Fruit fly (Drosophila melanogaster) whole organism, embryonic: ENCODE results near the gene Sik2.

ENCODE experiments used
- Ada2b ChIP-seq: fragments of 200-800 bp; sonication (Bioruptor generic); IDR thresholded peaks from 2 replicates; pipeline ENCODE4 v1.3.6; 2022; ENCODE audit warnings: missing biosample characterization, missing genetic modification characterization
- B-H1 ChIP-seq: fragments of 200-800 bp; sonication (Bioruptor generic); IDR thresholded peaks from 3 replicates; pipeline ENCODE4 v1.3.6; 2022; ENCODE audit warnings: missing biosample characterization, missing genetic modification characterization
- CG1024 ChIP-seq: fragments of 200-800 bp; sonication (Bioruptor generic); IDR thresholded peaks from 2 replicates; pipeline ENCODE4 v1.3.6; 2022; ENCODE audit warnings: missing biosample characterization, missing genetic modification characterization
- CG11398 ChIP-seq: fragments of 200-800 bp; sonication (Bioruptor generic); optimal IDR thresholded peaks from 2 replicates; lab custom pipeline; 2016; ENCODE audit warnings: missing biosample characterization, missing genetic modification characterization
- CG11456 ChIP-seq: fragments of 200-800 bp; sonication (Bioruptor generic); IDR thresholded peaks from 3 replicates; pipeline ENCODE4 v1.3.6; 2022; ENCODE audit warnings: missing biosample characterization, missing genetic modification characterization
- CG13123 ChIP-seq: fragments of 200-800 bp; sonication (Bioruptor generic); optimal IDR thresholded peaks from 2 replicates; lab custom pipeline; 2016; ENCODE audit warnings: missing biosample characterization, missing genetic modification characterization
- CG15011 ChIP-seq: fragments of 200-800 bp; sonication (Bioruptor generic); optimal IDR thresholded peaks from 3 replicates; lab custom pipeline; 2018; ENCODE audit warnings: missing biosample characterization, mild to moderate bottlenecking, missing genetic modification characterization
- CG15696 ChIP-seq: fragments of 200-800 bp; sonication (Bioruptor generic); optimal IDR thresholded peaks from 2 replicates; lab custom pipeline; 2019; ENCODE audit warnings: missing biosample characterization, mild to moderate bottlenecking, missing genetic modification characterization, moderate library complexity
- CG17568 ChIP-seq: fragments of 200-800 bp; sonication (Bioruptor generic); optimal IDR thresholded peaks from 2 replicates; lab custom pipeline; 2018; ENCODE audit warnings: missing biosample characterization, mild to moderate bottlenecking, missing genetic modification characterization, moderate library complexity
- CG18599 ChIP-seq: fragments of 200-800 bp; sonication (Bioruptor generic); optimal IDR thresholded peaks from 3 replicates; lab custom pipeline; 2017; ENCODE audit warnings: missing biosample characterization, missing genetic modification characterization, mild to moderate bottlenecking, moderate library complexity, missing genetic modification reagents
- CG2129 ChIP-seq: fragments of 200-800 bp; sonication (Bioruptor generic); IDR thresholded peaks from 2 replicates; pipeline ENCODE4 v1.3.6; 2022; ENCODE audit warnings: missing biosample characterization, missing genetic modification characterization; ENCODE audit not compliant: partially characterized antibody
- CG32532 ChIP-seq: fragments of 200-800 bp; sonication (Bioruptor generic); IDR thresholded peaks from 2 replicates; pipeline ENCODE4 v1.3.6; 2022; ENCODE audit warnings: missing biosample characterization, missing genetic modification characterization
- CG33557 ChIP-seq: fragments of 200-800 bp; sonication (Bioruptor generic); optimal IDR thresholded peaks from 2 replicates; lab custom pipeline; 2019; ENCODE audit warnings: missing biosample characterization, mild to moderate bottlenecking, missing genetic modification characterization, moderate library complexity
- CG34224 ChIP-seq: fragments of 200-800 bp; sonication (Bioruptor generic); IDR thresholded peaks from 3 replicates; pipeline ENCODE4 v1.3.6; 2022; ENCODE audit warnings: missing biosample characterization, missing genetic modification characterization; ENCODE audit not compliant: partially characterized antibody
- CG3995 ChIP-seq: fragments of 200-800 bp; sonication (Bioruptor generic); optimal IDR thresholded peaks from 3 replicates; lab custom pipeline; 2016; ENCODE audit warnings: missing biosample characterization, missing genetic modification characterization
- CG4820 ChIP-seq: fragments of 200-800 bp; sonication (Bioruptor generic); optimal IDR thresholded peaks from 3 replicates; lab custom pipeline; 2016; ENCODE audit warnings: missing biosample characterization, missing genetic modification characterization
- CG5953 ChIP-seq: fragments of 200-800 bp; sonication (Bioruptor generic); IDR thresholded peaks from 2 replicates; pipeline ENCODE4 v1.3.6; 2022; ENCODE audit warnings: missing biosample characterization, missing genetic modification characterization
- CG6175 ChIP-seq: fragments of 200-800 bp; sonication (Bioruptor generic); IDR thresholded peaks from 3 replicates; pipeline ENCODE4 v1.3.6; 2022; ENCODE audit warnings: missing biosample characterization, missing genetic modification characterization
- CG6654 ChIP-seq: fragments of 200-800 bp; sonication (Bioruptor generic); optimal IDR thresholded peaks from 2 replicates; lab custom pipeline; 2017; ENCODE audit warnings: missing biosample characterization, mild to moderate bottlenecking, missing genetic modification characterization
- CG9215 ChIP-seq: fragments of 200-800 bp; sonication (Bioruptor generic); IDR thresholded peaks from 2 replicates; pipeline ENCODE4 v1.3.6; 2022; ENCODE audit warnings: missing biosample characterization, missing genetic modification characterization
- Camta ChIP-seq: fragments of 200-800 bp; sonication (Bioruptor generic); optimal IDR thresholded peaks from 2 replicates; lab custom pipeline; 2016; ENCODE audit warnings: missing biosample characterization, missing genetic modification characterization
- D ChIP-seq, 2 experiments: fragments of 200-800 bp in 1 of 2; fragments of >200 bp in 1 of 2; sonication (Bioruptor generic) in 1 of 2; optimal IDR thresholded peaks; 2 replicates in 1 of 2; 3 replicates in 1 of 2; lab custom pipeline; 2017; ENCODE audit warnings: mild to moderate bottlenecking in 1 of 2, missing biosample characterization in 1 of 2, missing genetic modification characterization in 1 of 2, missing genetic modification reagents in 1 of 2
- Dref ChIP-seq: fragments of 200-800 bp; sonication (Bioruptor generic); IDR thresholded peaks from 2 replicates; pipeline ENCODE4 v1.3.6; 2022; ENCODE audit warnings: missing biosample characterization, missing genetic modification characterization
- Gug ChIP-seq: fragments of 200-800 bp; sonication (Bioruptor generic); IDR thresholded peaks from 4 replicates; pipeline ENCODE4 v1.3.6; 2022; ENCODE audit warnings: missing biosample characterization, missing genetic modification characterization
- Lhr ChIP-seq: fragments of 200-800 bp; sonication (Bioruptor generic); optimal IDR thresholded peaks from 3 replicates; lab custom pipeline; 2017; ENCODE audit warnings: mild to moderate bottlenecking, missing biosample characterization, missing genetic modification reagents, missing genetic modification characterization
- NC2β ChIP-seq: fragments of 200-800 bp; sonication (Bioruptor generic); optimal IDR thresholded peaks from 2 replicates; lab custom pipeline; 2016; ENCODE audit warnings: missing biosample characterization, missing genetic modification characterization
- Sin3A ChIP-seq: fragments of >200 bp; optimal IDR thresholded peaks from 2 replicates; lab custom pipeline; 2018
- Stat92E ChIP-seq, 3 experiments: fragments of >200 bp in 2 of 3; fragments of 200-800 bp in 1 of 3; sonication (Bioruptor generic) in 1 of 3; optimal IDR thresholded peaks; 2 replicates each; lab custom pipeline; 2017 to 2019; ENCODE audit warnings: missing biosample characterization in 3 of 3, missing genetic modification characterization in 3 of 3, mild to moderate bottlenecking in 1 of 3, moderate library complexity in 1 of 3
- Taf1 ChIP-seq: fragments of 200-800 bp; sonication (Bioruptor generic); IDR thresholded peaks from 2 replicates; pipeline ENCODE4 v1.3.6; 2022; ENCODE audit warnings: missing biosample characterization, missing genetic modification characterization
- amos ChIP-seq: fragments of 200-800 bp; sonication (Bioruptor generic); IDR thresholded peaks from 2 replicates; pipeline ENCODE4 v1.3.6; 2022; ENCODE audit warnings: missing biosample characterization, missing genetic modification characterization; ENCODE audit not compliant: partially characterized antibody
- aop ChIP-seq: fragments of 200-800 bp; sonication (Bioruptor generic); IDR thresholded peaks from 2 replicates; pipeline ENCODE4 v1.3.6; 2022; ENCODE audit warnings: missing biosample characterization, missing genetic modification characterization
- az2 ChIP-seq: fragments of 200-800 bp; sonication (Bioruptor generic); optimal IDR thresholded peaks from 3 replicates; lab custom pipeline; 2016; ENCODE audit warnings: missing biosample characterization, missing genetic modification characterization
- cwo ChIP-seq: fragments of 200-800 bp; sonication (Bioruptor generic); optimal IDR thresholded peaks from 3 replicates; lab custom pipeline; 2017; ENCODE audit warnings: missing biosample characterization, missing genetic modification characterization, mild to moderate bottlenecking, moderate library complexity, missing genetic modification reagents
- dimm ChIP-seq: fragments of 200-800 bp; sonication (Bioruptor generic); IDR thresholded peaks from 2 replicates; pipeline ENCODE4 v1.3.6; 2022; ENCODE audit warnings: missing biosample characterization, missing genetic modification characterization
- fd102C ChIP-seq: fragments of 200-800 bp; sonication (Bioruptor generic); optimal IDR thresholded peaks from 2 replicates; lab custom pipeline; 2018; ENCODE audit warnings: missing biosample characterization, mild to moderate bottlenecking, missing genetic modification characterization, moderate library complexity
- gcm ChIP-seq: fragments of 200-800 bp; sonication (Bioruptor generic); optimal IDR thresholded peaks from 2 replicates; lab custom pipeline; 2019; ENCODE audit warnings: missing biosample characterization, mild to moderate bottlenecking, missing genetic modification characterization, moderate library complexity
- gfzf ChIP-seq: fragments of 200-800 bp; sonication (Bioruptor generic); optimal IDR thresholded peaks from 2 replicates; lab custom pipeline; 2016; ENCODE audit warnings: missing biosample characterization, mild to moderate bottlenecking, missing genetic modification characterization, moderate library complexity
- gro ChIP-seq: fragments of 200-800 bp; sonication (Bioruptor generic); optimal IDR thresholded peaks from 2 replicates; lab custom pipeline; 2016; ENCODE audit warnings: missing biosample characterization, missing genetic modification characterization
- hbn ChIP-seq: fragments of 200-800 bp; sonication (Bioruptor generic); IDR thresholded peaks from 2 replicates; pipeline ENCODE4 v1.3.6; 2022; ENCODE audit warnings: missing biosample characterization, missing genetic modification characterization; ENCODE audit not compliant: partially characterized antibody
- luna ChIP-seq: fragments of 200-800 bp; sonication (Bioruptor generic); optimal IDR thresholded peaks from 2 replicates; lab custom pipeline; 2016; ENCODE audit warnings: missing biosample characterization, missing genetic modification characterization
- pita ChIP-seq: fragments of 200-800 bp; sonication (Bioruptor generic); optimal IDR thresholded peaks from 2 replicates; lab custom pipeline; 2017; ENCODE audit warnings: missing biosample characterization, mild to moderate bottlenecking, missing genetic modification characterization
- pnt ChIP-seq: fragments of 200-800 bp; sonication (Bioruptor generic); optimal IDR thresholded peaks from 3 replicates; lab custom pipeline; 2016; ENCODE audit warnings: missing biosample characterization, missing genetic modification characterization
- psq ChIP-seq: fragments of 200-800 bp; sonication (Bioruptor generic); optimal IDR thresholded peaks from 2 replicates; lab custom pipeline; 2017; ENCODE audit warnings: missing biosample characterization, missing genetic modification characterization
- scrt ChIP-seq: fragments of 200-800 bp; sonication (Bioruptor generic); optimal IDR thresholded peaks from 2 replicates; lab custom pipeline; 2018; ENCODE audit warnings: missing biosample characterization, mild to moderate bottlenecking, missing genetic modification characterization, moderate library complexity
- sr ChIP-seq: fragments of 200-800 bp; sonication (Bioruptor generic); IDR thresholded peaks from 3 replicates; pipeline ENCODE4 v1.3.6; 2022; ENCODE audit warnings: missing biosample characterization, missing genetic modification characterization
- tin ChIP-seq: fragments of 200-800 bp; sonication (Bioruptor generic); optimal IDR thresholded peaks from 3 replicates; lab custom pipeline; 2016; ENCODE audit warnings: missing biosample characterization, missing genetic modification characterization
- wdn ChIP-seq: fragments of 200-800 bp; sonication (Bioruptor generic); IDR thresholded peaks from 2 replicates; pipeline ENCODE4 v1.3.6; 2022; ENCODE audit warnings: missing biosample characterization, missing genetic modification characterization
- zfh1 ChIP-seq: fragments of 200-800 bp; sonication (Bioruptor generic); IDR thresholded peaks from 3 replicates; pipeline ENCODE4 v1.3.6; 2022; ENCODE audit warnings: missing biosample characterization, missing genetic modification characterization

Sik2 gene

DNA sequence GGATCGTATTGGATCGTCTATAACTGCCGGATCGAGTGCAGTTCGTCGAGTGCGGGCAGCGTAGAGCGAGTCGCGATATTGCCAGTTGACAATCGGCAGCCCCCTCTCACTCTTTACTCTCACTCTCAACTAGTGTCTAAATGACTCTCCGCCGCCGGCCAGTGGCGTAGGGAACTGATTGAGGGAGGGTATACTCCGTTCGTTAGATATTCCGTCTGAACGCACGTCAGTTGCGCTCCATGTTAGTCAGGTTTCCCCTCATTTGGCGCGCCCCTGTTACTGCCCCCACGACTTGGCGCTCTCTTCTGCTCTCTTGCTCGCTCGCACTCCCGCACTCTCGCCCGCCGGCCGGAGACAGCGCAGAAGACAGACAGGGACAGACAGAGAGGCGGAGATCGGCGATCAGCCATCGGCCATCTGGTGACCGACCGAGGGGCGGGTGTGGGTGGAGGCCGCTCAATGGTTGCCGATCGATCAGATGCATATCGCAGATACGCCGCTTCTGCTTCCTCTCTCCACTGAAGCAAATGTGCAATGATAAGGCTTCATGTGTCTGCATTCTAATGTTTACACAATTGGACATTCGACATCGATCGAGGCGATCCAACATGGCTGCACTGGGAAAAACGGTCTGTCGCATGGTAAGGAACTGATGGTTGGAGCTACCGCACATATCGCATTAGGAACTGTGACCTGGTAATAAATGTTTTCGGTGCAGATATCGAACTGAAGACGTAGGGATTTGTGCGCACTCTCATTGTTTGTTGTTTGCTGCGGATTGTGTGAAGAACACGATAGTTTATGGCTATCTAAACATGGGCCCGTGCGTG, 11.4 kb downstream of the Sik2 start, which contains the start of gene moody (continued):
- peak; percentile 98 for TF ChIP-seq CG5953 (GFP tag; lab: Robert Waterston, UW)
- peak; percentile 92 for TF ChIP-seq luna
- TF ChIP-seq Gug (GFP tag; lab: Robert Waterston, UW): peak; percentile 100
- TF ChIP-seq dimm (GFP tag; lab: Robert Waterston, UW): peak; percentile 93
- TF ChIP-seq CG2129 (GFP tag; lab: Robert Waterston, UW): no peak
- TF ChIP-seq Sin3A (lab: Kevin White, UChicago): no peak
- peak; percentile 96 for TF ChIP-seq B-H1 (GFP tag; lab: Robert Waterston, UW)
- peak; percentile 89 for TF ChIP-seq psq (GFP tag; lab: Kevin White, UChicago)
- no peak for TF ChIP-seq pita
- TF ChIP-seq CG6654 (GFP tag; lab: Kevin White, UChicago): peak; percentile 87
- TF ChIP-seq zfh1 (GFP tag; lab: Robert Waterston, UW): peak; percentile 99
- peak; percentile 24 for TF ChIP-seq gfzf (GFP tag; lab: Kevin White, UChicago)
- TF ChIP-seq Taf1 (GFP tag; lab: Robert Waterston, UW): peak; percentile 98
- peak; percentile 88 for TF ChIP-seq CG15696
- TF ChIP-seq CG1024 (GFP tag; lab: Robert Waterston, UW): peak; percentile 97
- TF ChIP-seq CG32532 (GFP tag; lab: Robert Waterston, UW): peak; percentile 99
- TF ChIP-seq CG11398 (GFP tag; lab: Kevin White, UChicago): peak; percentile 96
- TF ChIP-seq CG13123: peak; percentile 94
- TF ChIP-seq Ada2b (GFP tag; lab: Robert Waterston, UW): peak; percentile 98
- TF ChIP-seq sr (GFP tag; lab: Robert Waterston, UW): peak; percentile 99
- TF ChIP-seq Stat92E (GFP tag; optimal IDR thresholded peaks at IDR 0.05; lab: Kevin White, UChicago): peak in 1 of 3 experiments; percentile 85
- peak; percentile 48; the same call in 1 of the 2 replicates for TF ChIP-seq hbn
- TF ChIP-seq CG3995: peak; percentile 81
- TF ChIP-seq fd102C (GFP tag; lab: Kevin White, UChicago): peak; percentile 52
- TF ChIP-seq CG15011 (GFP tag; lab: Kevin White, UChicago): peak; percentile 90
- TF ChIP-seq Dref (GFP tag; lab: Robert Waterston, UW): peak; percentile 58
- TF ChIP-seq tin (GFP tag; lab: Kevin White, UChicago): peak; percentile 98
- TF ChIP-seq CG18599 (GFP tag; lab: Kevin White, UChicago): peak; percentile 99
- peak; percentile 98 for TF ChIP-seq gro
- peak; percentile 100 for TF ChIP-seq CG11456 (GFP tag; lab: Robert Waterston, UW)
- peak; percentile 95 for TF ChIP-seq Camta (GFP tag; lab: Kevin White, UChicago)
- TF ChIP-seq pnt (GFP tag; lab: Kevin White, UChicago): peak; percentile 97
- TF ChIP-seq aop (GFP tag; lab: Robert Waterston, UW): peak; percentile 96
- TF ChIP-seq CG33557 (GFP tag; lab: Kevin White, UChicago): peak; percentile 86
- TF ChIP-seq gcm (GFP tag; lab: Kevin White, UChicago): peak; percentile 94
- peak; percentile 98 for TF ChIP-seq CG6175
- TF ChIP-seq az2 (GFP tag; lab: Kevin White, UChicago): peak; percentile 97
- peak; percentile 99 for TF ChIP-seq wdn
- TF ChIP-seq CG4820 (GFP tag; lab: Kevin White, UChicago): peak; percentile 92
- peak; percentile 93 for TF ChIP-seq CG17568 (GFP tag; lab: Kevin White, UChicago)
- TF ChIP-seq cwo: peak; percentile 96
- TF ChIP-seq Lhr (GFP tag; lab: Kevin White, UChicago): peak; percentile 71
- no peak for TF ChIP-seq D (optimal IDR thresholded peaks at IDR 0.05; lab: Kevin White, UChicago)
- peak; percentile 92 for TF ChIP-seq D (GFP tag; optimal IDR thresholded peaks at IDR 0.05; lab: Kevin White, UChicago)
- TF ChIP-seq NC2β (GFP tag; lab: Kevin White, UChicago): peak; percentile 95
- peak; percentile 38; the same call in 1 of the 2 replicates for TF ChIP-seq amos (GFP tag; lab: Robert Waterston, UW)
- TF ChIP-seq scrt (GFP tag; lab: Kevin White, UChicago): peak; percentile 94
- TF ChIP-seq CG9215: peak; percentile 97
- TF ChIP-seq CG34224 (GFP tag; lab: Robert Waterston, UW): peak; percentile 52; the same call in 2 of the 3 replicates
